Worm (Caenorhabditis elegans): ENCODE results near the gene K05B2.4.

ce11 chrX:4911287-4911876, 9.4 kb downstream of the K05B2.4 start:
- TF ChIP-seq pha-4 (tag; optimal IDR thresholded peaks at IDR 0.05), result no peak
- no peak for TF ChIP-seq ama-1 (optimal IDR thresholded peaks at IDR 0.05)
- TF ChIP-seq zag-1 (tag; optimal IDR thresholded peaks at IDR 0.05), result no peak
- no peak for TF ChIP-seq aly-2 (tag; optimal IDR thresholded peaks at IDR 0.05)
- no peak for TF ChIP-seq snpc-4 (tag; optimal IDR thresholded peaks at IDR 0.05)
- no peak for TF ChIP-seq tbx-2 (tag; optimal IDR thresholded peaks at IDR 0.05)
- TF ChIP-seq sea-2 (GFP tag; optimal IDR thresholded peaks at IDR 0.05), result no peak
- TF ChIP-seq elt-2 (tag; optimal IDR thresholded peaks at IDR 0.05), result no peak
- TF ChIP-seq fkh-10 (GFP tag; optimal IDR thresholded peaks at IDR 0.05), result no peak
- TF ChIP-seq nhr-77 (tag; optimal IDR thresholded peaks at IDR 0.05), result no peak
- TF ChIP-seq nhr-28 (tag; optimal IDR thresholded peaks at IDR 0.05), result no peak

Data from whole organism, L3 larva.